Worm (Caenorhabditis elegans) whole organism, mixed stage, embryonic: ENCODE data around the gene M70.1.

Experiments used
- M03D4.4 ChIP-seq: sonication (generic microtip); optimal IDR thresholded peaks from 2 replicates; lab custom pipeline; 2017; ENCODE audit warnings: mild to moderate bottlenecking, missing genetic modification characterization, missing compliant biosample characterization
- ceh-39 ChIP-seq: fragments of 150-350 bp; optimal IDR thresholded peaks from 2 replicates; lab custom pipeline; 2014; ENCODE audit warnings: missing biosample characterization, missing genetic modification characterization
- elt-1 ChIP-seq: sonication (generic microtip); optimal IDR thresholded peaks from 2 replicates; lab custom pipeline; 2017; ENCODE audit warnings: missing genetic modification characterization, mild to moderate bottlenecking, missing compliant biosample characterization, antibody characterized with exemption, moderate library complexity, borderline replicate concordance; ENCODE audit not compliant: insufficient read depth
- lin-13 ChIP-seq: fragments of 150-350 bp; optimal IDR thresholded peaks from 2 replicates; lab custom pipeline; 2014; ENCODE audit warnings: missing biosample characterization, missing genetic modification characterization
- lin-32 ChIP-seq: fragments of 200-800 bp; sonication (Bioruptor generic); optimal IDR thresholded peaks from 2 replicates; lab custom pipeline; 2018; ENCODE audit warnings: mild to moderate bottlenecking, missing genetic modification characterization, missing compliant biosample characterization
- lsy-2 ChIP-seq: fragments of 150-350 bp; optimal IDR thresholded peaks from 2 replicates; lab custom pipeline; 2014; ENCODE audit warnings: missing biosample characterization, missing genetic modification characterization
- mab-5 ChIP-seq: fragments of 150-350 bp; optimal IDR thresholded peaks from 2 replicates; lab custom pipeline; 2014; ENCODE audit warnings: missing biosample characterization, missing genetic modification characterization
- mep-1 ChIP-seq: fragments of 150-350 bp; optimal IDR thresholded peaks from 2 replicates; lab custom pipeline; 2017; ENCODE audit warnings: missing biosample characterization, missing genetic modification reagents, missing genetic modification characterization, inconsistent platforms
- nhr-12 ChIP-seq: fragments of 150-350 bp; optimal IDR thresholded peaks from 2 replicates; lab custom pipeline; 2014; ENCODE audit warnings: missing biosample characterization, missing genetic modification characterization
- pha-4 ChIP-seq: fragments of 150-350 bp; optimal IDR thresholded peaks from 2 replicates; lab custom pipeline; 2018; ENCODE audit warnings: missing biosample characterization, missing genetic modification reagents, missing genetic modification characterization
- snpc-4 ChIP-seq: fragments of 150-350 bp; optimal IDR thresholded peaks from 2 replicates; lab custom pipeline; 2014; ENCODE audit warnings: missing biosample characterization, missing genetic modification characterization
- sptf-1 ChIP-seq: sonication (generic microtip); optimal IDR thresholded peaks from 2 replicates; lab custom pipeline; 2017; ENCODE audit warnings: mild to moderate bottlenecking, missing genetic modification characterization, moderate library complexity, missing compliant biosample characterization
- unc-39 ChIP-seq: fragments of 150-350 bp; optimal IDR thresholded peaks from 2 replicates; lab custom pipeline; 2014; ENCODE audit warnings: missing biosample characterization, missing genetic modification characterization
- unc-62 ChIP-seq: fragments of 150-350 bp; optimal IDR thresholded peaks from 2 replicates; lab custom pipeline; 2014; ENCODE audit warnings: missing biosample characterization, missing genetic modification reagents, missing genetic modification characterization

ce11 chrIV:2222528-2222927, 23.1 kb upstream of the M70.1 start, which contains the start of gene fnip-2:
- no peak for TF ChIP-seq unc-62 (GFP tag; lab: Kevin White, UChicago)
- no peak for TF ChIP-seq snpc-4 (tag; lab: Kevin White, UChicago)
- TF ChIP-seq elt-1 (tag; lab: Kevin White, UChicago), result no peak
- TF ChIP-seq M03D4.4, result no peak
- no peak for TF ChIP-seq unc-39 (tag; lab: Kevin White, UChicago)
- TF ChIP-seq lin-32 (GFP tag; lab: Kevin White, UChicago), result no peak
- TF ChIP-seq ceh-39 (tag; lab: Kevin White, UChicago), result no peak
- TF ChIP-seq lin-13, result no peak
- TF ChIP-seq pha-4 (tag; lab: Kevin White, UChicago), result no peak
- TF ChIP-seq sptf-1 (tag; lab: Kevin White, UChicago), result no peak
- no peak for TF ChIP-seq mab-5 (tag; lab: Kevin White, UChicago)
- TF ChIP-seq mep-1 (tag; lab: Kevin White, UChicago), result no peak
- TF ChIP-seq lsy-2, result no peak
- no peak for TF ChIP-seq nhr-12 (tag; lab: Kevin White, UChicago)
